Fruit fly (Drosophila melanogaster) whole organism, prepupa: ENCODE data around the gene LeuRS.

Experiments
- Eip75B ChIP-seq: fragments of 200-800 bp; sonication (Bioruptor generic); optimal IDR thresholded peaks from 3 replicates; lab custom pipeline; 2016; ENCODE audit warnings: missing biosample characterization, missing genetic modification characterization
- Hr4 ChIP-seq: fragments of 200-800 bp; sonication (Bioruptor generic); optimal IDR thresholded peaks from 3 replicates; lab custom pipeline; 2016; ENCODE audit warnings: missing biosample characterization, missing genetic modification characterization
- Sox102F ChIP-seq: fragments of 200-800 bp; sonication (Bioruptor generic); optimal IDR thresholded peaks from 2 replicates; lab custom pipeline; 2016; ENCODE audit warnings: missing biosample characterization, mild to moderate bottlenecking, missing genetic modification characterization
- acj6 ChIP-seq: fragments of 200-800 bp; sonication (Bioruptor generic); optimal IDR thresholded peaks from 3 replicates; lab custom pipeline; 2016; ENCODE audit warnings: missing biosample characterization, missing genetic modification characterization

- TF ChIP-seq Hr4 (GFP tag; lab: Kevin White, UChicago) (no peak), Eip75B (GFP tag; lab: Kevin White, UChicago) (no peak), Sox102F (GFP tag; lab: Kevin White, UChicago) (no peak), acj6 (GFP tag; lab: Kevin White, UChicago) (no peak)
These were observed 7.0 kb downstream of the LeuRS start, which contains the start of gene tim for dm6 chr2L:3507209-3508164.
